Fruit fly (Drosophila melanogaster): ENCODE data around the gene L2HGDH.

Gene L2HGDH

DNA sequence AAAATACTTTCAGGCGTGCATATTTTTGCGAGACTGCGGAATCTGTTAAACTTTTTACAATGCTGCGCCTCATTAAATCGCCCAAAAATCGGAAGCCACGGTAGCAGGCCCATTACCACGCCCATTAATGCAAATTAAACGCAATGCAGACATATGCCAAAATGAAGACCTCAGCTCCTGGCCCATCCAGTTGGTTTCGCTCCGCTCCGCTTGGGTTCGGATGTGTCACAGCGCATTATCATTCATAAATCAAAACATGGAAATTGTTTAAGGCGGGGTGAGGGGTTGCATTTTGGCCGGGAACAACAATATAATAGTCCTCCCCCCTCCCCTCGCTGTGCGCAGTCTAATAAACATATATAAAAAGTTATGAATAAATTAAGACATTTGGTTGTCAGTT, 46.4 kb downstream of the L2HGDH start:
- no peak for TF ChIP-seq usp (GFP tag; optimal IDR thresholded peaks at IDR 0.05)
- TF ChIP-seq EcR (GFP tag; optimal IDR thresholded peaks at IDR 0.05) = no peak
- TF ChIP-seq Dll (optimal IDR thresholded peaks at IDR 0.05) = no peak
- no peak for TF ChIP-seq pan (optimal IDR thresholded peaks at IDR 0.05)
- no peak for TF ChIP-seq psq (optimal IDR thresholded peaks at IDR 0.05)
- no peak for TF ChIP-seq CG8478 (optimal IDR thresholded peaks at IDR 0.05)

DNA sequence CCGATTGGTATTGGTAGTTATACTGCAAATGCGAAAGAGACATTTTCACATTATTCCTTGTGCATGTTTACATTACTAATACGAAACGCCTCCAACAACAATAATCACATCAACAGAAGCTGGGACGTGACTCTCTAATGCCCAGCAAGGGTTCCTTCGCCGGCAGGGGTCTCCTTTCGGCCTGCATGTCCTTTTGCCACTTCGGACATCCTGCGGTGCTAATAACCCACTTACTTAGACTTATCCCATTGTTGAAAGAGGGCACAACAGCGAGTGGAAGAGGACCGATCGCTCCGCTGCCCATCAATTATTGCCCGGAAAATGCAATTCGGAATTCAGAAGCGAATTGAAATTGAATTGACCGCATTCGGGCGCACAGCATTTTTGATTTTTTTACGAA, 48.3 kb downstream of the L2HGDH start:
- TF ChIP-seq usp (GFP tag; optimal IDR thresholded peaks at IDR 0.05) = no peak
- no peak for TF ChIP-seq Dll (optimal IDR thresholded peaks at IDR 0.05)
- no peak for TF ChIP-seq pan (optimal IDR thresholded peaks at IDR 0.05)
- TF ChIP-seq psq (optimal IDR thresholded peaks at IDR 0.05) = no peak
- no peak for TF ChIP-seq CG8478 (optimal IDR thresholded peaks at IDR 0.05)
- no peak for TF ChIP-seq EcR (GFP tag; optimal IDR thresholded peaks at IDR 0.05)

DNA sequence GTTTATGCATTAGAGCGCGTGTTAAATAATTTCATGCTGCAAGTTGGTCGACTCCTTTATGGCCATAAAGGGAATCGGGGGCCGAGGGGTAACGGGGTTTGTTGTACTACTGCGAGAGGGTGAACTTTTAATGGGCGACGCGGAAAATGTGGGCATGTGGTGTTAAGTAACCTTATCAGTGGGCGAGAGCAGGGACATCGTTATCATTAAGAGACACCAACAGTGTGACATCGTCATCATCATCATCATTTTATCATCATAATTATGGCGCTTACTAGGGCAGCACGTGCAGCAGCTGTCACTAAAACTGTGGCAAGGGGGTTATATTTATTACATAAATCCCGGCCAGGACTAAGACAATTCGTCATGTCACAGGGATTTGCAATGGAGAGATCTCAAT, 48.9 kb downstream of the L2HGDH start:
- TF ChIP-seq usp (GFP tag; optimal IDR thresholded peaks at IDR 0.05) = no peak
- TF ChIP-seq pan (optimal IDR thresholded peaks at IDR 0.05) = no peak
- TF ChIP-seq EcR (GFP tag; optimal IDR thresholded peaks at IDR 0.05) = no peak
- TF ChIP-seq CG8478 (optimal IDR thresholded peaks at IDR 0.05) = no peak
- TF ChIP-seq Dll (optimal IDR thresholded peaks at IDR 0.05) = no peak
- TF ChIP-seq psq (optimal IDR thresholded peaks at IDR 0.05) = no peak

DNA sequence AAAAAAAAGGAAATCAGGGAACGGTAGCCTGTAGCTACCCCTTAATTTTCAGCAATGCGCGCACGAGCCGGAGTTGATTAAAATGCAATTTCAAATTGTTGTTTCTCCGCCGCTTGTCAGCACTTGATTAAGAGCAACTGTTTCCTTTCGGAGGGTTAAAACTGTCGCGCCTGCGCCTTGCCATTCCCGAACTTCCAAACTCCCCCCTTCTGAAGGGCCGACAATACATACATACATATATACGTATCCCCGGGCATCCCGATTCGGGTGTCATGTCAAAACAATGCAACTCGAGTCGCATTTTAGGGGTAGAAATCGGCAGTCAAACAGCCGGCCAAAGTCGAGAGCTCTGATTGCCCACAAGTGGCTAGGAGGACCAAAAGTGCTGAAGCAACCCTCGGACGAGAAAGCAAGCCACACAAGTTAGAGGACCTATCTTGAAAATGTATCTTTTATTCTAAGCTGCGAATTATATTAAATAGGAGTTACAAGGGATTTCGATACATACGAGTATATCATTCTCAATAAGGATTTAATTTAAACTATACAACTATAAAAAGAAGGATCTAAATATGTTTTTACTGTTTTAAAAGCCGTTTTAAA, 49.5 kb downstream of the L2HGDH start:
- TF ChIP-seq pan (optimal IDR thresholded peaks at IDR 0.05) = no peak
- no peak for TF ChIP-seq Dll (optimal IDR thresholded peaks at IDR 0.05)
- TF ChIP-seq usp (GFP tag; optimal IDR thresholded peaks at IDR 0.05) = no peak
- no peak for TF ChIP-seq CG8478 (optimal IDR thresholded peaks at IDR 0.05)
- TF ChIP-seq EcR (GFP tag; optimal IDR thresholded peaks at IDR 0.05) = no peak
- TF ChIP-seq psq (optimal IDR thresholded peaks at IDR 0.05) = no peak

All from whole organism.